Worm (Caenorhabditis elegans): Measurements from ENCODE around the gene dpy-21.

ce11 chrV:17956109-17956508 is 7.1 kb upstream of the dpy-21 start:
- TF ChIP-seq jun-1 (tag; optimal IDR thresholded peaks at IDR 0.05) (no peak), pqm-1 (tag; optimal IDR thresholded peaks at IDR 0.05) (no peak), skn-1 (tag; optimal IDR thresholded peaks at IDR 0.05) (no peak), ces-1 (GFP tag; optimal IDR thresholded peaks at IDR 0.05) (no peak), fos-1 (tag; optimal IDR thresholded peaks at IDR 0.05) (no peak), ceh-90 (tag; optimal IDR thresholded peaks at IDR 0.05) (no peak), mep-1 (tag; optimal IDR thresholded peaks at IDR 0.05) (no peak), lsy-2 (tag; optimal IDR thresholded peaks at IDR 0.05) (no peak), fkh-10 (GFP tag; optimal IDR thresholded peaks at IDR 0.05) (no peak), sox-4 (tag; optimal IDR thresholded peaks at IDR 0.05) (no peak), ztf-11 (tag; optimal IDR thresholded peaks at IDR 0.05) (no peak), ceh-82 (tag; optimal IDR thresholded peaks at IDR 0.05) (no peak)
